Worm (Caenorhabditis elegans): Measurements from ENCODE around the gene asp-9.

DNA sequence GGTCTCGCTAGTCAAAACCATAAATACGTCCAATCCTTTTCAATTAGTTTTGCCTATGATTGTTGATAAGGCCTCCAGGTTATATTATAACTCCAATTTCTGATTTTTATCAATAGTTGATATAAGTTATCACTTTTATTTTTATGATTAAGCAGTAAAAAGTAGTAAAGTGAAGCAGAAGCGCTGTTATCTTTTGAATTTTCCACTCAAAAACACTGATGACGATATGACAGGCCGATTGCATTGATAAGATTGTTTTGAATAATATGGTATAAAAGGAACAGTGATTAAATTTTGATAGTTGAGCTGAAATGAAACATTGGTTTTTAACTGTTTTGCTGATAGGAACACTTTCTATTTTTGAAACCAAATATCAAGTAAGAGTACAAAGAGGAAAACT is at the start of gene asp-9:
- TF ChIP-seq med-1 (GFP tag; optimal IDR thresholded peaks at IDR 0.05; ENCODE audit: insufficient read depth) (no peak), cog-1 (tag; optimal IDR thresholded peaks at IDR 0.05) (no peak), flt-1 (GFP tag; IDR thresholded peaks at IDR 0.05) (no peak), klf-2 (GFP tag; conservative IDR thresholded peaks at IDR 0.05) (no peak), ztf-23 (GFP tag; IDR thresholded peaks at IDR 0.05) (no peak), T22C8.4 (GFP tag; IDR thresholded peaks at IDR 0.05) (no peak), tab-1 (GFP tag; IDR thresholded peaks at IDR 0.05) (no peak), ref-1 (GFP tag; conservative IDR thresholded peaks at IDR 0.05) (no peak)
